Fruit fly (Drosophila melanogaster): ENCODE data around the gene Prp40.
A peak's percentile ranks its signal among the peaks of the same experiment; 100 is the strongest.

DNA sequence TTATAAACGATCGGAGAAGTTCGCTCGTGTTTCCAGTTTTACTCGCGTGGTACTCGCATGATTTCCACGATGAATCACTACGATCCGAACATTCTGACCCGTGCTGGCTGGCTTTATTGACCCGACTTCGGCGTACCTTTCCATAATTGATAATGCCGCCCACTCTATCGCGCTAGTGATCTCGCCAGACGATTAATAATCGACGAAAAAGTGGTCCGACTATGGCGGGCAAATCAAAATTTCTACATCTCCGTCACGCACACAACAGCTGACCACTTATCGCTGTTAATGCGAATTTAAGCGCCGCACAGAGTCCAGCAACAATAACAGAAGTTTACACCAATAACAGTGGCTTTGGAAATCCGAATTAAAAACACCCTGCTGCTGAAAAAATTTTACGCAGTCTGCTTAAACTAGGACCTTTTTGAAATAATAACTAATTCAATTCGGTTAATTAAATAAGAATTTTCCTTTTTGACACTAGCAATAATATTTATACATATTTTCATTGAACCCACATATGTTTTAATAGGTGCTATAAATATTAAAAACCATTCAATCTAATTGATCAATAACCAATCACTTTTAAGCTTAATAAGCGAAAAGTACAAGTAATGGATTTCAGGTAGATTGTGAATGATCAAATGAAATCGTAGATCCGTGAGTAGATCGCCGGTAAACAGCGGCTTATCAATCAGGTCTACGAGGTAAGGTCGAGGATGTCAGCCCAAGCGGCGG, 32.9 kb downstream of the Prp40 start:
- TF ChIP-seq Tbp (GFP tag; optimal IDR thresholded peaks at IDR 0.05) (no peak), CG18262 (tag; optimal IDR thresholded peaks at IDR 0.05) (peak; percentile 60), ind (GFP tag; optimal IDR thresholded peaks at IDR 0.05) (peak; percentile 52), CG4730 (GFP tag; IDR thresholded peaks at IDR 0.05) (no peak), CG3163 (GFP tag; optimal IDR thresholded peaks at IDR 0.05) (no peak), B-H2 (GFP tag; optimal IDR thresholded peaks at IDR 0.05) (no peak), wek (GFP tag; optimal IDR thresholded peaks at IDR 0.05) (no peak)
